Worm (Caenorhabditis elegans): ENCODE measurements around the gene sar-1.

- TF ChIP-seq madf-6 (GFP tag; IDR thresholded peaks at IDR 0.05): no peak
- TF ChIP-seq nhr-179 (tag; optimal IDR thresholded peaks at IDR 0.05): no peak
- no peak for TF ChIP-seq lsy-27 (tag; optimal IDR thresholded peaks at IDR 0.05; ENCODE audit: borderline replicate concordance, insufficient read depth)
- TF ChIP-seq dpl-1 (GFP tag; optimal IDR thresholded peaks at IDR 0.05): no peak
- no peak for TF ChIP-seq repo-1 (tag; optimal IDR thresholded peaks at IDR 0.05)
- TF ChIP-seq snpc-4 (GFP tag; optimal IDR thresholded peaks at IDR 0.05): no peak
- TF ChIP-seq snpc-4 (tag; optimal IDR thresholded peaks at IDR 0.05): no peak
- TF ChIP-seq hlh-26 (GFP tag; conservative IDR thresholded peaks at IDR 0.05): no peak
- no peak for TF ChIP-seq K11D2.4 (GFP tag; IDR thresholded peaks at IDR 0.05)
Measured at ce11 chrIV:4480027-4480426, 33.1 kb downstream of the sar-1 start, which contains the start of gene M01H9.10.
